Fruit fly (Drosophila melanogaster) whole organism, prepupa: ENCODE measurements around the gene Ak1.
A peak's percentile ranks its signal among the peaks of the same experiment; 100 is the strongest.

ENCODE experiments used
- Blimp-1 ChIP-seq: fragments of 200-800 bp; sonication (Bioruptor generic); optimal IDR thresholded peaks from 3 replicates; lab custom pipeline; 2017; ENCODE audit warnings: missing biosample characterization, missing genetic modification characterization, mild to moderate bottlenecking, moderate library complexity, missing genetic modification reagents
- CG15336 ChIP-seq: fragments of 200-800 bp; sonication (Bioruptor generic); IDR thresholded peaks from 2 replicates; pipeline ENCODE4 v1.3.6; 2022; ENCODE audit warnings: missing biosample characterization, missing genetic modification characterization
- CG1621 ChIP-seq: fragments of 200-800 bp; sonication (Bioruptor generic); optimal IDR thresholded peaks from 3 replicates; lab custom pipeline; 2018; ENCODE audit warnings: missing biosample characterization, mild to moderate bottlenecking, missing genetic modification characterization
- CG32006 ChIP-seq: fragments of 200-800 bp; sonication (Bioruptor generic); optimal IDR thresholded peaks from 3 replicates; lab custom pipeline; 2017; ENCODE audit warnings: missing biosample characterization, mild to moderate bottlenecking, missing genetic modification characterization
- CG3919 ChIP-seq: fragments of 200-800 bp; sonication (Bioruptor generic); optimal IDR thresholded peaks from 3 replicates; lab custom pipeline; 2016; ENCODE audit warnings: missing biosample characterization, missing genetic modification characterization
- CG6276 ChIP-seq: fragments of 200-800 bp; sonication (Bioruptor generic); optimal IDR thresholded peaks from 2 replicates; lab custom pipeline; 2017; ENCODE audit warnings: missing biosample characterization, mild to moderate bottlenecking, missing genetic modification characterization
- CG6792 ChIP-seq: fragments of 200-800 bp; sonication (Bioruptor generic); optimal IDR thresholded peaks from 3 replicates; lab custom pipeline; 2016; ENCODE audit warnings: missing biosample characterization, missing genetic modification characterization
- CG6854 ChIP-seq: fragments of 200-800 bp; sonication (Bioruptor generic); optimal IDR thresholded peaks from 2 replicates; lab custom pipeline; 2017; ENCODE audit warnings: missing biosample characterization, mild to moderate bottlenecking, missing genetic modification characterization
- CG7368 ChIP-seq: fragments of 200-800 bp; sonication (Bioruptor generic); optimal IDR thresholded peaks from 3 replicates; lab custom pipeline; 2016; ENCODE audit warnings: missing biosample characterization, missing genetic modification characterization
- CG8319 ChIP-seq: fragments of 200-800 bp; sonication (Bioruptor generic); optimal IDR thresholded peaks from 3 replicates; lab custom pipeline; 2016; ENCODE audit warnings: missing biosample characterization, missing genetic modification characterization
- CG8632 ChIP-seq: fragments of 200-800 bp; sonication (Bioruptor generic); optimal IDR thresholded peaks from 3 replicates; lab custom pipeline; 2016; ENCODE audit warnings: missing biosample characterization, missing genetic modification characterization
- CG9139 ChIP-seq: fragments of 200-800 bp; sonication (Bioruptor generic); optimal IDR thresholded peaks from 3 replicates; lab custom pipeline; 2017; ENCODE audit warnings: missing biosample characterization, mild to moderate bottlenecking, missing genetic modification characterization
- Eip75B ChIP-seq: fragments of 200-800 bp; sonication (Bioruptor generic); optimal IDR thresholded peaks from 3 replicates; lab custom pipeline; 2016; ENCODE audit warnings: missing biosample characterization, missing genetic modification characterization
- Ets21C ChIP-seq: fragments of 200-800 bp; sonication (Bioruptor generic); optimal IDR thresholded peaks from 3 replicates; lab custom pipeline; 2016; ENCODE audit warnings: missing biosample characterization, missing genetic modification characterization
- Lpt ChIP-seq: fragments of 200-800 bp; sonication (Bioruptor generic); optimal IDR thresholded peaks from 3 replicates; lab custom pipeline; 2016; ENCODE audit warnings: missing biosample characterization, missing genetic modification characterization
- OdsH ChIP-seq: fragments of 200-800 bp; sonication (Bioruptor generic); optimal IDR thresholded peaks from 3 replicates; lab custom pipeline; 2016; ENCODE audit warnings: missing biosample characterization, missing genetic modification characterization
- Smox ChIP-seq: fragments of 200-800 bp; sonication (Bioruptor generic); optimal IDR thresholded peaks from 3 replicates; lab custom pipeline; 2016; ENCODE audit warnings: missing biosample characterization, missing genetic modification characterization
- Sox14 ChIP-seq: fragments of 200-800 bp; sonication (Bioruptor generic); optimal IDR thresholded peaks from 3 replicates; lab custom pipeline; 2016; ENCODE audit warnings: missing biosample characterization, missing genetic modification characterization
- Sox15 ChIP-seq: fragments of 200-800 bp; sonication (Bioruptor generic); optimal IDR thresholded peaks from 3 replicates; lab custom pipeline; 2016; ENCODE audit warnings: missing biosample characterization, missing genetic modification characterization
- achi ChIP-seq: fragments of 200-800 bp; sonication (Bioruptor generic); optimal IDR thresholded peaks from 3 replicates; lab custom pipeline; 2016; ENCODE audit warnings: missing biosample characterization, missing genetic modification characterization
- cyc ChIP-seq: fragments of 200-800 bp; sonication (Bioruptor generic); optimal IDR thresholded peaks from 3 replicates; lab custom pipeline; 2016; ENCODE audit warnings: missing biosample characterization, missing genetic modification characterization
- eg ChIP-seq: fragments of 200-800 bp; sonication (Bioruptor generic); IDR thresholded peaks from 3 replicates; pipeline ENCODE4 v1.3.6; 2022; ENCODE audit warnings: missing biosample characterization, missing genetic modification characterization
- esn ChIP-seq: fragments of 200-800 bp; sonication (Bioruptor generic); optimal IDR thresholded peaks from 2 replicates; lab custom pipeline; 2016; ENCODE audit warnings: missing biosample characterization, mild to moderate bottlenecking, missing genetic modification characterization, moderate library complexity
- fd59A ChIP-seq: fragments of 200-800 bp; sonication (Bioruptor generic); optimal IDR thresholded peaks from 2 replicates; lab custom pipeline; 2017; ENCODE audit warnings: missing biosample characterization, mild to moderate bottlenecking, missing genetic modification characterization, missing genetic modification reagents
- fd85E ChIP-seq: fragments of 200-800 bp; sonication (Bioruptor generic); optimal IDR thresholded peaks from 3 replicates; lab custom pipeline; 2016; ENCODE audit warnings: missing biosample characterization, missing genetic modification characterization
- fkh ChIP-seq: fragments of 200-800 bp; sonication (Bioruptor generic); optimal IDR thresholded peaks from 3 replicates; lab custom pipeline; 2017; ENCODE audit warnings: missing biosample characterization, mild to moderate bottlenecking, missing genetic modification characterization, moderate library complexity
- pdm3 ChIP-seq: fragments of 200-800 bp; sonication (Bioruptor generic); optimal IDR thresholded peaks from 3 replicates; lab custom pipeline; 2016; ENCODE audit warnings: missing biosample characterization, missing genetic modification characterization
- salr ChIP-seq, 2 experiments: fragments of 200-800 bp; sonication (Bioruptor generic); optimal IDR thresholded peaks; 3 replicates each; lab custom pipeline; 2016 to 2018; ENCODE audit warnings: missing biosample characterization in 2 of 2, missing genetic modification characterization in 2 of 2, mild to moderate bottlenecking in 1 of 2
- spab ChIP-seq: fragments of 200-800 bp; sonication (Bioruptor generic); optimal IDR thresholded peaks from 2 replicates; lab custom pipeline; 2017; ENCODE audit warnings: missing biosample characterization, mild to moderate bottlenecking, missing genetic modification characterization, missing genetic modification reagents
- ss ChIP-seq, 2 experiments: fragments of 200-800 bp; sonication (Bioruptor generic); optimal IDR thresholded peaks; 2 replicates in 1 of 2; 3 replicates in 1 of 2; lab custom pipeline; 2017 to 2018; ENCODE audit warnings: mild to moderate bottlenecking in 2 of 2, missing biosample characterization in 2 of 2, missing genetic modification characterization in 2 of 2, moderate library complexity in 1 of 2
- svp ChIP-seq: fragments of 200-800 bp; sonication (Bioruptor generic); peaks from one replicate; lab custom pipeline; 2016; ENCODE audit warnings: missing biosample characterization, missing genetic modification characterization
- vri ChIP-seq: fragments of 200-800 bp; sonication (Bioruptor generic); optimal IDR thresholded peaks from 3 replicates; lab custom pipeline; 2016; ENCODE audit warnings: missing biosample characterization, mild to moderate bottlenecking, missing genetic modification characterization

Ak1 gene

dm6 chr3L:12188518-12188917, 15.4 kb downstream of the Ak1 start, which contains the start of gene Est-6:
Gene Est-6, plus strand, starts transcription at chr3L:12188818.
- TF ChIP-seq CG8319 (GFP tag; lab: Kevin White, UChicago) (no peak), CG6792 (GFP tag; lab: Kevin White, UChicago) (no peak), esn (GFP tag; lab: Kevin White, UChicago) (no peak), CG6854 (GFP tag; lab: Kevin White, UChicago) (no peak), fd85E (GFP tag; lab: Kevin White, UChicago) (no peak), CG3919 (GFP tag; lab: Kevin White, UChicago) (no peak), pdm3 (GFP tag; lab: Kevin White, UChicago) (no peak), Ets21C (GFP tag; lab: Kevin White, UChicago) (no peak), Smox (no peak), CG7368 (GFP tag; lab: Kevin White, UChicago) (no peak), eg (GFP tag; lab: Robert Waterston, UW) (no peak), ss (GFP tag; optimal IDR thresholded peaks at IDR 0.05; lab: Kevin White, UChicago) (no peak), Lpt (GFP tag; lab: Kevin White, UChicago) (no peak), Sox14 (GFP tag; lab: Kevin White, UChicago) (no peak), salr (GFP tag; optimal IDR thresholded peaks at IDR 0.05; lab: Kevin White, UChicago) (no peak)

dm6 chr3L:12185336-12185735, 18.5 kb downstream of the Ak1 start:
- no peak for TF ChIP-seq achi (GFP tag; lab: Kevin White, UChicago)
- TF ChIP-seq svp, result peak; percentile 71
- TF ChIP-seq, all 60 proteins: peak for 1

DNA sequence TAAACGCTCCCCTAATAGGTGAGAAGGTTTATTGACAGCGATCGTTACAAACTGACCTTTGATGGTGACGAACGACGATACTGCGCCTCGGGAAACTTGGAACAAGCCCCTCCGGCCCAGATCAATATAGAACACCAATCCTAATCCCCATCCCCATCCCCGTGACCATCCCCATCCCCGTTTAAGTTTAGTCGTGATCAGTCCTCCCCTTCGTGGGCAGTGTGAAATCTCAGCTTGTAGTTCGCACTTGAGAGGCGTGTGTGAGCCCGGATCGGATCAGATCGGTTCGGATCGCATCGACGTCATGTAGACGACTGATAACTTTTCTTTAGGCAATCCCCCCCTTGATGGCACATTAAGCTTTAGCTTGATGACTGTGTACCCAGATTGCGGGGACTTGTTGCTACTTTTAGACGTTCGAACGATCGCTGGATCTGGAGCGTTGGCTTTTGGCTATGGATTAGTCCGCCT, 19.3 kb downstream of the Ak1 start, which contains the start of gene Miox:
TSS of gene Miox (plus strand) at position 421 of the 471 bp plus-strand sequence.
- TF ChIP-seq svp (peak; percentile 71), fkh (GFP tag; lab: Kevin White, UChicago) (no peak), OdsH (GFP tag; lab: Kevin White, UChicago) (no peak)

DNA sequence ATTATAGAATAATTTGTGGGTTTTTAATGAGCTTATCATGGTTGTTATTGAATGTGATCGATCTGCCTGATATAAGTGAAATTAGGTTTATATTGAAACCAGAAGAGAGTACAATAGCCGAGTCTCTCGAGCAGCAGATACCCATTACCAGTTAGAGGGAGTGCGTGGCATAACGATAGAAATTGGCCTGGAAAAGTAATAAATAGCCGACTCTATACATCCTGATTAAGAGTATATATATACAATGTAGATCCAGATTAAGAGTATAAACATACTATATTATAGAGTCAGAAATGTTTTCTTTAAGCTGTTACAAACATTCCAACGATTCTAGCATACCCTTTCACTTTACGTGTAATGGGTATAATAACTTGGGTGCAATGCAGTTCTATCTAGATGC, 19.9 kb downstream of the Ak1 start:
- TF ChIP-seq svp, result peak; percentile 44
- no peak for TF ChIP-seq CG8632
- TF ChIP-seq, all 60 proteins: peak for 1

DNA sequence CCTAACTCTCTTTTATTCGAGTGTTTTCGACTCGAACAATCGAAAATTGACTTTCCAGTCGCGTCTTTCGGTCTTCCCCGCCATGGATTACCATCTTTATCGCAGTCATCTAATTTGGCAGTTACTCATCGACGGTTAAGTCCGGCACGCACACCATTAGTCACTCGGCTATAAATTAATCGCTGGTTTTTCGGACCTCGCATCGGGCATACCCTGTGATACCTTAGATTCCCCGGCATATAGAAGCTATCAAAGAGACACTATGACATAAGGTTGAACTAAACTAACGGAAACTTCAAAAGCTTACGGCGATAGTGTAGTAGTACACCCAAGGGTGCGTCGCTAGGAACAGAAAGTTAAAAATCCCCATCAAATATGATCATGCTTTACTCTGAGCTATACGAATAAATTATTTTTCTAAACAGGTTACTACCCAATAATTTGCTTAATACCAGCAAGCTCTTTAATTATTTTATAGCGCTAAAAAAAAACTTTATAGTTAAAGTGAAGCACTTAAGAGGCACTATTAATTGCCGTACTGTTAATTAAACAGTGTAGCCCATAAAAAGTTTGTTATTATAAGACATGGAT, 24.9 kb downstream of the Ak1 start:
- TF ChIP-seq fd85E (GFP tag; lab: Kevin White, UChicago) (no peak), spab (no peak), fd59A (GFP tag; lab: Kevin White, UChicago) (no peak)
- TF ChIP-seq, all 60 proteins: peak for 0

- TF ChIP-seq achi (GFP tag; lab: Kevin White, UChicago), result no peak
- no peak for TF ChIP-seq Eip75B
- TF ChIP-seq CG32006 (GFP tag; lab: Kevin White, UChicago), result no peak
- TF ChIP-seq CG9139 (GFP tag; lab: Kevin White, UChicago), result no peak
- TF ChIP-seq Sox15 (GFP tag; lab: Kevin White, UChicago), result no peak
- no peak for TF ChIP-seq CG15336 (GFP tag; lab: Robert Waterston, UW)
- TF ChIP-seq CG6276 (GFP tag; lab: Kevin White, UChicago), result no peak
- no peak for TF ChIP-seq vri (GFP tag; lab: Kevin White, UChicago)
- TF ChIP-seq CG1621 (tag; lab: Kevin White, UChicago), result no peak
- TF ChIP-seq Blimp-1, result no peak
- TF ChIP-seq salr (GFP tag; optimal IDR thresholded peaks at IDR 0.05; lab: Kevin White, UChicago), result no peak
- no peak for TF ChIP-seq cyc (GFP tag; lab: Kevin White, UChicago)
Observed at dm6 chr3L:12177301-12177700, 26.6 kb downstream of the Ak1 start, which contains the start of gene CAH2. Gene CAH2, plus strand, starts transcription at chr3L:12177601.
